Fruit fly (Drosophila melanogaster) whole organism, embryonic: Measurements from ENCODE around the gene Cubn.

Source experiments
- ATbp ChIP-seq: fragments of 200-800 bp; sonication (Bioruptor generic); optimal IDR thresholded peaks from 2 replicates; lab custom pipeline; 2017; ENCODE audit warnings: missing biosample characterization, mild to moderate bottlenecking, missing genetic modification characterization, missing genetic modification reagents
- BEAF-32 ChIP-seq: fragments of 200-800 bp; sonication (Bioruptor generic); optimal IDR thresholded peaks from 3 replicates; lab custom pipeline; 2017; ENCODE audit warnings: missing biosample characterization, missing genetic modification characterization, mild to moderate bottlenecking, moderate library complexity, missing genetic modification reagents
- BtbVII ChIP-seq: fragments of 200-800 bp; sonication (Bioruptor generic); optimal IDR thresholded peaks from 3 replicates; lab custom pipeline; 2017; ENCODE audit warnings: missing biosample characterization, mild to moderate bottlenecking, missing genetic modification characterization
- CG10267 ChIP-seq: fragments of 200-800 bp; sonication (Bioruptor generic); optimal IDR thresholded peaks from 2 replicates; lab custom pipeline; 2018; ENCODE audit warnings: missing biosample characterization, mild to moderate bottlenecking, missing genetic modification characterization, moderate library complexity
- CG10321 ChIP-seq: fragments of 200-800 bp; sonication (Bioruptor generic); IDR thresholded peaks from 2 replicates; pipeline ENCODE4 v1.3.6; 2022; ENCODE audit warnings: missing biosample characterization, missing genetic modification characterization
- CG12236 ChIP-seq: fragments of 200-800 bp; sonication (Bioruptor generic); optimal IDR thresholded peaks from 2 replicates; lab custom pipeline; 2016; ENCODE audit warnings: missing biosample characterization, missing genetic modification characterization
- CG13123 ChIP-seq: fragments of 200-800 bp; sonication (Bioruptor generic); optimal IDR thresholded peaks from 2 replicates; lab custom pipeline; 2016; ENCODE audit warnings: missing biosample characterization, missing genetic modification characterization
- CG14014 ChIP-seq: fragments of 200-800 bp; sonication (Bioruptor generic); IDR thresholded peaks from 2 replicates; pipeline ENCODE4 v1.3.6; 2022; ENCODE audit warnings: missing biosample characterization, missing genetic modification characterization
- CG14667 ChIP-seq: fragments of 200-800 bp; sonication (Bioruptor generic); IDR thresholded peaks from 2 replicates; pipeline ENCODE4 v1.3.6; 2022; ENCODE audit warnings: missing biosample characterization, missing genetic modification characterization
- CG14860 ChIP-seq: fragments of 200-800 bp; sonication (Bioruptor generic); IDR thresholded peaks from 3 replicates; pipeline ENCODE4 v1.3.6; 2022; ENCODE audit warnings: missing biosample characterization, missing genetic modification characterization; ENCODE audit not compliant: partially characterized antibody
- CG15514 ChIP-seq: fragments of 200-800 bp; sonication (Bioruptor generic); optimal IDR thresholded peaks from 3 replicates; lab custom pipeline; 2017; ENCODE audit warnings: missing biosample characterization, missing genetic modification characterization, mild to moderate bottlenecking, moderate library complexity, missing genetic modification reagents
- CG17361 ChIP-seq: fragments of 200-800 bp; sonication (Bioruptor generic); IDR thresholded peaks from 3 replicates; pipeline ENCODE4 v1.3.6; 2022; ENCODE audit warnings: missing biosample characterization, missing genetic modification characterization
- CG2116 ChIP-seq: fragments of 200-800 bp; sonication (Bioruptor generic); optimal IDR thresholded peaks from 3 replicates; lab custom pipeline; 2018; ENCODE audit warnings: missing biosample characterization, mild to moderate bottlenecking, missing genetic modification characterization
- CG30020 ChIP-seq: fragments of 200-800 bp; optimal IDR thresholded peaks from 2 replicates; lab custom pipeline; 2019; ENCODE audit warnings: missing biosample characterization, mild to moderate bottlenecking, missing genetic modification characterization, moderate library complexity
- CG34376 ChIP-seq: fragments of 200-800 bp; sonication (Bioruptor generic); optimal IDR thresholded peaks from 2 replicates; lab custom pipeline; 2018; ENCODE audit warnings: missing biosample characterization, mild to moderate bottlenecking, missing genetic modification characterization
- CG4820 ChIP-seq: fragments of 200-800 bp; sonication (Bioruptor generic); optimal IDR thresholded peaks from 3 replicates; lab custom pipeline; 2016; ENCODE audit warnings: missing biosample characterization, missing genetic modification characterization
- CG6813 ChIP-seq: fragments of 200-800 bp; sonication (Bioruptor generic); optimal IDR thresholded peaks from 2 replicates; lab custom pipeline; 2017; ENCODE audit warnings: missing biosample characterization, missing genetic modification characterization, mild to moderate bottlenecking, moderate library complexity, missing genetic modification reagents
- CG8290 ChIP-seq, 3 experiments: fragments of 200-800 bp; sonication (Bioruptor generic); optimal IDR thresholded peaks; 2 replicates each; lab custom pipeline; 2016 to 2019; ENCODE audit warnings: missing biosample characterization in 3 of 3, missing genetic modification characterization in 3 of 3, mild to moderate bottlenecking in 2 of 3, moderate library complexity in 1 of 3
- CG9215 ChIP-seq: fragments of 200-800 bp; sonication (Bioruptor generic); IDR thresholded peaks from 2 replicates; pipeline ENCODE4 v1.3.6; 2022; ENCODE audit warnings: missing biosample characterization, missing genetic modification characterization
- Chrac-16 ChIP-seq: fragments of 200-800 bp; sonication (Bioruptor generic); optimal IDR thresholded peaks from 3 replicates; lab custom pipeline; 2016; ENCODE audit warnings: missing biosample characterization, missing genetic modification characterization
- CoRest ChIP-seq: fragments of 200-800 bp; sonication (Bioruptor generic); optimal IDR thresholded peaks from 3 replicates; lab custom pipeline; 2018; ENCODE audit warnings: missing biosample characterization, mild to moderate bottlenecking, missing genetic modification characterization, moderate library complexity
- Deaf1 ChIP-seq: fragments of 200-800 bp; optimal IDR thresholded peaks from 3 replicates; lab custom pipeline; 2019; ENCODE audit warnings: missing biosample characterization, mild to moderate bottlenecking, missing genetic modification characterization, moderate library complexity
- Hand ChIP-seq: fragments of 200-800 bp; sonication (Bioruptor generic); optimal IDR thresholded peaks from 2 replicates; lab custom pipeline; 2017; ENCODE audit warnings: mild to moderate bottlenecking, missing biosample characterization, missing genetic modification reagents, missing genetic modification characterization
- Kr ChIP-seq: fragments of 200-800 bp; sonication (Bioruptor generic); optimal IDR thresholded peaks from 2 replicates; lab custom pipeline; 2017; ENCODE audit warnings: missing biosample characterization, mild to moderate bottlenecking, missing genetic modification characterization
- MTF-1 ChIP-seq: fragments of 200-800 bp; sonication (Bioruptor generic); optimal IDR thresholded peaks from 2 replicates; lab custom pipeline; 2018; ENCODE audit warnings: missing biosample characterization, mild to moderate bottlenecking, missing genetic modification characterization, borderline replicate concordance
- Mrtf ChIP-seq: fragments of 200-800 bp; sonication (Bioruptor generic); IDR thresholded peaks from 3 replicates; pipeline ENCODE4 v1.3.6; 2022; ENCODE audit warnings: missing biosample characterization, missing genetic modification characterization
- Myb ChIP-seq: fragments of 200-800 bp; sonication (Bioruptor generic); optimal IDR thresholded peaks from 2 replicates; lab custom pipeline; 2016; ENCODE audit warnings: missing biosample characterization, missing genetic modification characterization
- NFAT ChIP-seq: fragments of 200-800 bp; sonication (Bioruptor generic); IDR thresholded peaks from 2 replicates; pipeline ENCODE4 v1.3.6; 2022; ENCODE audit warnings: missing biosample characterization, missing genetic modification characterization
- NK7.1 ChIP-seq: fragments of 200-800 bp; sonication (Bioruptor generic); optimal IDR thresholded peaks from 3 replicates; lab custom pipeline; 2016; ENCODE audit warnings: missing biosample characterization, missing genetic modification characterization
- Ravus ChIP-seq: fragments of 200-800 bp; sonication (Bioruptor generic); IDR thresholded peaks from 2 replicates; pipeline ENCODE4 v1.3.6; 2022; ENCODE audit warnings: missing biosample characterization, missing genetic modification characterization
- Scr ChIP-seq: fragments of 200-800 bp; sonication (Bioruptor generic); IDR thresholded peaks from 2 replicates; pipeline ENCODE4 v1.3.6; 2022; ENCODE audit warnings: missing biosample characterization, missing genetic modification characterization; ENCODE audit not compliant: partially characterized antibody
- Sry-δ ChIP-seq: fragments of 200-800 bp; sonication (Bioruptor generic); optimal IDR thresholded peaks from 2 replicates; lab custom pipeline; 2016; ENCODE audit warnings: missing biosample characterization, missing genetic modification characterization
- ab ChIP-seq: fragments of 200-800 bp; sonication (Bioruptor generic); optimal IDR thresholded peaks from 2 replicates; lab custom pipeline; 2016; ENCODE audit warnings: missing biosample characterization, missing genetic modification characterization
- amos ChIP-seq: fragments of 200-800 bp; sonication (Bioruptor generic); IDR thresholded peaks from 2 replicates; pipeline ENCODE4 v1.3.6; 2022; ENCODE audit warnings: missing biosample characterization, missing genetic modification characterization; ENCODE audit not compliant: partially characterized antibody
- bowl ChIP-seq: fragments of 200-800 bp; sonication (Bioruptor generic); IDR thresholded peaks from 2 replicates; pipeline ENCODE4 v1.3.6; 2022; ENCODE audit warnings: missing biosample characterization, missing genetic modification characterization
- chif ChIP-seq, 2 experiments: fragments of 200-800 bp; sonication (Bioruptor generic); optimal IDR thresholded peaks; 3 replicates each; lab custom pipeline; 2016; ENCODE audit warnings: missing biosample characterization in 2 of 2, missing genetic modification characterization in 2 of 2
- dm ChIP-seq: fragments of 200-800 bp; sonication (Bioruptor generic); optimal IDR thresholded peaks from 3 replicates; lab custom pipeline; 2016; ENCODE audit warnings: missing biosample characterization, missing genetic modification characterization
- gcm2 ChIP-seq: fragments of 200-800 bp; sonication (Bioruptor generic); optimal IDR thresholded peaks from 2 replicates; lab custom pipeline; 2016; ENCODE audit warnings: missing biosample characterization, missing genetic modification characterization
- lola ChIP-seq, 3 experiments: fragments of >200 bp in 2 of 3; fragments of 200-800 bp in 1 of 3; sonication (Bioruptor generic) in 1 of 3; optimal IDR thresholded peaks; 2 replicates each; lab custom pipeline; 2017 to 2019; ENCODE audit warnings: missing biosample characterization in 3 of 3, missing genetic modification characterization in 3 of 3, mild to moderate bottlenecking in 1 of 3, moderate library complexity in 1 of 3
- nom ChIP-seq: fragments of 200-800 bp; sonication (Bioruptor generic); optimal IDR thresholded peaks from 2 replicates; lab custom pipeline; 2017; ENCODE audit warnings: missing biosample characterization, missing genetic modification characterization, mild to moderate bottlenecking, moderate library complexity, missing genetic modification reagents
- org-1 ChIP-seq: fragments of 200-800 bp; sonication (Bioruptor generic); optimal IDR thresholded peaks from 2 replicates; lab custom pipeline; 2017; ENCODE audit warnings: missing biosample characterization, missing genetic modification characterization
- pnt ChIP-seq: fragments of 200-800 bp; sonication (Bioruptor generic); optimal IDR thresholded peaks from 3 replicates; lab custom pipeline; 2016; ENCODE audit warnings: missing biosample characterization, missing genetic modification characterization
- prd ChIP-seq, 3 experiments: fragments of >200 bp in 2 of 3; fragments of 200-800 bp in 1 of 3; sonication (Bioruptor generic) in 1 of 3; optimal IDR thresholded peaks in 2 of 3; IDR thresholded peaks in 1 of 3; 2 replicates in 2 of 3; 3 replicates in 1 of 3; pipeline versions ENCODE4 v1.3.6 to Lab custom; 2017 to 2022; ENCODE audit warnings: missing biosample characterization in 1 of 3, missing genetic modification characterization in 1 of 3
- ro ChIP-seq: fragments of 200-800 bp; sonication (Bioruptor generic); IDR thresholded peaks from 2 replicates; pipeline ENCODE4 v1.3.6; 2022; ENCODE audit warnings: missing biosample characterization, missing genetic modification characterization
- schlank ChIP-seq: fragments of 200-800 bp; sonication (Bioruptor generic); optimal IDR thresholded peaks from 2 replicates; lab custom pipeline; 2018; ENCODE audit warnings: missing biosample characterization, mild to moderate bottlenecking, missing genetic modification characterization
- sisA ChIP-seq: fragments of 200-800 bp; sonication (Bioruptor generic); IDR thresholded peaks from 2 replicates; pipeline ENCODE4 v1.3.6; 2022; ENCODE audit warnings: missing biosample characterization, missing genetic modification characterization
- tll ChIP-seq, 2 experiments: fragments of 200-800 bp in 1 of 2; fragments of >200 bp in 1 of 2; sonication (Bioruptor generic) in 1 of 2; optimal IDR thresholded peaks; 2 replicates each; lab custom pipeline; 2017 to 2019; ENCODE audit warnings: missing biosample characterization in 2 of 2, missing genetic modification characterization in 2 of 2, mild to moderate bottlenecking in 1 of 2, moderate library complexity in 1 of 2
- vnd ChIP-seq: fragments of 200-800 bp; sonication (Bioruptor generic); IDR thresholded peaks from 3 replicates; pipeline ENCODE4 v1.3.6; 2022; ENCODE audit warnings: missing biosample characterization, missing genetic modification characterization; ENCODE audit not compliant: partially characterized antibody
- zfh2 ChIP-seq: fragments of 200-800 bp; sonication (Bioruptor generic); optimal IDR thresholded peaks from 2 replicates; lab custom pipeline; 2016; ENCODE audit warnings: missing biosample characterization, missing genetic modification characterization

Gene Cubn

DNA sequence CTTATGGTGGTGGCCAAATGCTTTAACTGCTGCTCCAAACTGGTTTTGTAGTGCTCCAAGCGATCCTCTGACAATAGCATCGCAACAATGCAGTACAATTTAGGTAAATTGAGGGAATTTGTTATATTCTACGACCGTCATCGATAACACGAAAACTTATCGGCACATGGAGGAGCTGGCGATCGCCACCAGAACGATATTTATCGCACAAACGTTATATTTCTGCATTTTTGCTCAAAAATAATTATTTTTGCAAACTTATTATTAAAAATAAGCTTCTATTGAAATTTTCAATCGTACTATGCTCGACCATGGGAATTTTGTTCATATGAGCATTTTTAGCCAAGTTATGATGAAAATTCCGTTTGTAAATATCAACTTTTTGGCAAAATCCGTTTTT, 14.7 kb downstream of the Cubn start, which contains the start of gene CG15317 (continued):
- TF ChIP-seq CoRest (tag; lab: Kevin White, UChicago) (no peak), vnd (peak; percentile 67), CG13123 (no peak), bowl (GFP tag; lab: Robert Waterston, UW) (no peak), Kr (no peak), CG6813 (GFP tag; lab: Kevin White, UChicago) (no peak), CG14860 (GFP tag; lab: Robert Waterston, UW) (peak; percentile 66; the same call in 2 of the 3 replicates), Sry-δ (GFP tag; lab: Kevin White, UChicago) (peak; percentile 68), ATbp (GFP tag; lab: Kevin White, UChicago) (no peak), zfh2 (GFP tag; lab: Kevin White, UChicago) (no peak), CG14014 (GFP tag; lab: Robert Waterston, UW) (no peak), CG9215 (GFP tag; lab: Robert Waterston, UW) (no peak), CG15514 (no peak), CG14667 (GFP tag; lab: Robert Waterston, UW) (no peak), Mrtf (no peak), nom (GFP tag; lab: Kevin White, UChicago) (no peak), Myb (GFP tag; lab: Kevin White, UChicago) (no peak), Ravus (GFP tag; lab: Robert Waterston, UW) (no peak), pnt (no peak), CG10267 (no peak), prd (optimal IDR thresholded peaks at IDR 0.05; lab: Kevin White, UChicago) (no peak), prd (GFP tag; IDR thresholded peaks at IDR 0.05; lab: Robert Waterston, UW) (no peak), chif (GFP tag; optimal IDR thresholded peaks at IDR 0.05; lab: Kevin White, UChicago) (no peak), Deaf1 (tag; lab: Kevin White, UChicago) (no peak), schlank (tag; lab: Kevin White, UChicago) (no peak), CG17361 (GFP tag; lab: Robert Waterston, UW) (no peak), Hand (GFP tag; lab: Kevin White, UChicago) (no peak), gcm2 (GFP tag; lab: Kevin White, UChicago) (no peak), dm (GFP tag; lab: Kevin White, UChicago) (no peak), NFAT (GFP tag; lab: Robert Waterston, UW) (peak; percentile 13; the same call in 1 of the 2 replicates), sisA (GFP tag; lab: Robert Waterston, UW) (no peak), NK7.1 (GFP tag; lab: Kevin White, UChicago) (no peak), ro (GFP tag; lab: Robert Waterston, UW) (no peak), CG34376 (GFP tag; lab: Kevin White, UChicago) (no peak), CG10321 (no peak), ab (no peak), BEAF-32 (GFP tag; lab: Kevin White, UChicago) (peak; percentile 72), amos (GFP tag; lab: Robert Waterston, UW) (peak; percentile 82), CG2116 (GFP tag; lab: Kevin White, UChicago) (peak; percentile 21), org-1 (GFP tag; lab: Kevin White, UChicago) (no peak), Chrac-16 (GFP tag; lab: Kevin White, UChicago) (no peak), MTF-1 (no peak), tll (GFP tag; optimal IDR thresholded peaks at IDR 0.05; lab: Kevin White, UChicago) (no peak), BtbVII (GFP tag; lab: Kevin White, UChicago) (no peak), lola (GFP tag; optimal IDR thresholded peaks at IDR 0.05; lab: Kevin White, UChicago) (no peak), CG30020 (tag; lab: Kevin White, UChicago) (no peak), Scr (GFP tag; lab: Robert Waterston, UW) (peak; percentile 80), CG8290 (GFP tag; optimal IDR thresholded peaks at IDR 0.05; lab: Kevin White, UChicago) (no peak), CG8290 (tag; optimal IDR thresholded peaks at IDR 0.05; lab: Kevin White, UChicago) (no peak), CG12236 (GFP tag; lab: Kevin White, UChicago) (no peak), CG4820 (GFP tag; lab: Kevin White, UChicago) (no peak)
